Worm (Caenorhabditis elegans) whole organism, late embryonic: ENCODE results near the gene sru-44.

Experiments
- K09A11.1 ChIP-seq: sonication (generic microtip); optimal IDR thresholded peaks from 2 replicates; lab custom pipeline; 2017; ENCODE audit warnings: antibody characterized with exemption, mild to moderate bottlenecking, missing genetic modification characterization, missing compliant biosample characterization; ENCODE audit not compliant: insufficient read depth
- ceh-14 ChIP-seq: sonication (generic microtip); optimal IDR thresholded peaks from 2 replicates; lab custom pipeline; 2016; ENCODE audit warnings: missing genotype, missing genetic modification characterization, missing compliant biosample characterization
- dve-1 ChIP-seq: sonication (generic microtip); optimal IDR thresholded peaks from 2 replicates; lab custom pipeline; 2017; ENCODE audit warnings: antibody characterized with exemption, mild to moderate bottlenecking, missing genetic modification characterization, missing compliant biosample characterization
- hlh-30 ChIP-seq: sonication (generic microtip); optimal IDR thresholded peaks from 2 replicates; lab custom pipeline; 2017; ENCODE audit warnings: antibody characterized with exemption, missing genetic modification characterization, missing compliant biosample characterization; ENCODE audit not compliant: insufficient read depth
- lin-11 ChIP-seq: fragments of 200-800 bp; sonication (Bioruptor generic); optimal IDR thresholded peaks from 2 replicates; lab custom pipeline; 2018; ENCODE audit warnings: mild to moderate bottlenecking, missing genetic modification characterization, missing compliant biosample characterization
- npax-4 ChIP-seq: sonication (generic microtip); optimal IDR thresholded peaks from 2 replicates; lab custom pipeline; 2016; ENCODE audit warnings: missing genetic modification characterization, missing compliant biosample characterization
- pax-1 ChIP-seq: fragments of 150-350 bp; optimal IDR thresholded peaks from 2 replicates; lab custom pipeline; 2014; ENCODE audit warnings: missing biosample characterization, missing genetic modification characterization
- sox-4 ChIP-seq: sonication (generic microtip); optimal IDR thresholded peaks from 2 replicates; lab custom pipeline; 2017; ENCODE audit warnings: mild to moderate bottlenecking, missing genetic modification characterization, inconsistent platforms, missing compliant biosample characterization
- unc-3 ChIP-seq, 2 experiments: fragments of 200-800 bp in 1 of 2; sonication (Bioruptor generic) in 1 of 2; sonication (generic microtip) in 1 of 2; conservative IDR thresholded peaks in 1 of 2; optimal IDR thresholded peaks in 1 of 2; 2 replicates each; pipeline versions ENCODE4 v1.3.6 to Lab custom; 2016 to 2022; ENCODE audit warnings: missing compliant biosample characterization in 2 of 2, missing genetic modification characterization in 2 of 2, missing genetic modification reagents in 1 of 2

DNA sequence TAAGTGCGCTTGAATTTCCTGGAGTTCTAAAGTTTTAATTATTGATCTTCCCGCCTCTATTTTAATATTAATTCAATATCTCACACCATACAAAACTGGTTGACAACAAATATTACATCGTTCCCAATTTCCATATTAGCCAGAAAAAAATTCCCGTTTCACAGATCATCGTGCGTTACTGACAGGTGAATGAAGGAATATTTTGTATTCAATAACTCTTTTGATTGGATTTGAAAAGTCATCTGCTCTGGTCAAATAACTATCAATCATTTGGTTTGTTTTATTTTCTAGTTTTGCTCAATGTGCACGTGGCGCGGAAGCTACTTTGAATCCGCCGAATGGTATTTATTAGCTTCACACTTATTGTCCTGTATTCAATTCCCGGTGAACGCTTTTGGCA lies 15.9 kb upstream of the sru-44 start, which contains the start of gene srh-139:
- TF ChIP-seq K09A11.1 (tag; lab: Kevin White, UChicago) (no peak), ceh-14 (tag; lab: Kevin White, UChicago) (no peak), unc-3 (GFP tag; conservative IDR thresholded peaks at IDR 0.05; lab: Robert Waterston, UW) (no peak), unc-3 (tag; optimal IDR thresholded peaks at IDR 0.05; lab: Kevin White, UChicago) (no peak), pax-1 (tag; lab: Kevin White, UChicago) (no peak), sox-4 (no peak), hlh-30 (tag; lab: Kevin White, UChicago) (no peak), npax-4 (tag; lab: Kevin White, UChicago) (no peak), lin-11 (tag; lab: Kevin White, UChicago) (no peak), dve-1 (tag; lab: Kevin White, UChicago) (no peak)
